Worm (Caenorhabditis elegans) whole organism, L3 larva: ENCODE data around the gene Y116A8C.37.

Source experiments
- aly-2 ChIP-seq: fragments of 150-350 bp; optimal IDR thresholded peaks from 2 replicates; lab custom pipeline; 2014; ENCODE audit warnings: missing biosample characterization, missing genetic modification characterization
- ama-1 ChIP-seq: fragments of 150-350 bp; optimal IDR thresholded peaks from 2 replicates; lab custom pipeline; 2018
- elt-2 ChIP-seq: sonication (generic microtip); optimal IDR thresholded peaks from 2 replicates; lab custom pipeline; 2016; ENCODE audit warnings: missing genetic modification reagents, mild to moderate bottlenecking, missing genetic modification characterization, missing compliant biosample characterization
- elt-3 ChIP-seq, 3 experiments: fragments of 150-350 bp in 1 of 3; sonication (generic microtip) in 2 of 3; optimal IDR thresholded peaks; 2 replicates in 2 of 3; 4 replicates in 1 of 3; lab custom pipeline; 2014 to 2017; ENCODE audit warnings: missing biosample characterization in 3 of 3, missing genetic modification characterization in 3 of 3
- fkh-10 ChIP-seq: sonication (generic microtip); optimal IDR thresholded peaks from 2 replicates; lab custom pipeline; 2017; ENCODE audit warnings: missing biosample characterization, missing genetic modification reagents, missing genetic modification characterization
- fkh-2 ChIP-seq: fragments of 150-350 bp; optimal IDR thresholded peaks from 2 replicates; lab custom pipeline; 2014; ENCODE audit warnings: missing biosample characterization, missing genetic modification reagents, missing genetic modification characterization
- fos-1 ChIP-seq: fragments of 150-350 bp; optimal IDR thresholded peaks from 2 replicates; lab custom pipeline; 2014; ENCODE audit warnings: missing biosample characterization, missing genetic modification characterization
- lin-39 ChIP-seq: fragments of 150-350 bp; optimal IDR thresholded peaks from 2 replicates; lab custom pipeline; 2018; ENCODE audit warnings: missing biosample characterization, missing genetic modification reagents, missing genetic modification characterization
- mdl-1 ChIP-seq: fragments of 150-350 bp; optimal IDR thresholded peaks from 2 replicates; lab custom pipeline; 2014; ENCODE audit warnings: missing biosample characterization, missing genetic modification characterization
- nhr-25 ChIP-seq: sonication (generic microtip); optimal IDR thresholded peaks from 2 replicates; lab custom pipeline; 2017; ENCODE audit warnings: missing biosample characterization, missing genetic modification characterization
- nhr-28 ChIP-seq: fragments of 150-350 bp; optimal IDR thresholded peaks from 2 replicates; lab custom pipeline; 2014; ENCODE audit warnings: missing biosample characterization, missing genetic modification characterization
- skn-1 ChIP-seq: fragments of 150-350 bp; optimal IDR thresholded peaks from 2 replicates; lab custom pipeline; 2014; ENCODE audit warnings: missing biosample characterization, missing genetic modification characterization
- unc-62 ChIP-seq: fragments of 150-350 bp; sonication (generic microtip); optimal IDR thresholded peaks from 4 replicates; lab custom pipeline; 2014; ENCODE audit warnings: missing biosample characterization, missing genetic modification reagents, missing genetic modification characterization
- ztf-11 ChIP-seq: fragments of 150-350 bp; optimal IDR thresholded peaks from 2 replicates; lab custom pipeline; 2014; ENCODE audit warnings: missing biosample characterization, missing genetic modification characterization

DNA sequence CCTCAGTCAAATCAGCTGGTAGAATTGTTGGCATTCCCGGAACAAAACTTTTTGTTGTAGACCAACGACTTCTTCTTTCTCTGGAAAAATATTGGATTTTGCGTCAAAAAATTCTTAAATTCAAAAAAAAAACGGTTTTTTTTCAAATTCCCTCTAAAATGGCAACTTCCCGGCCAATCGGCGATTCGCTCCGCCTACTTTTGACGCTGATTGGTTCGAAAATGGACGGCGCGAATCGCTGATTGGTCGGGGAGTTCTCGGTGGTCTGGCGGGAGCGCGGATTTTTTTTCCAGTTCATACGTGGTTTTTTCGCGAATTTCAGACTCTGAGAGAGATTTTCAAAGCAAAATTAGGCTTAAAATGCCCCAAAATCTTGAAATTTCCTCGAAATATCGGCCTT lies 22.1 kb downstream of the Y116A8C.37 start:
- TF ChIP-seq elt-3 (tag; optimal IDR thresholded peaks at IDR 0.05; lab: Kevin White, UChicago) = no peak
- TF ChIP-seq nhr-25 (tag; lab: Kevin White, UChicago) = no peak
- TF ChIP-seq nhr-28 (tag; lab: Kevin White, UChicago) = no peak
- no peak for TF ChIP-seq fos-1 (tag; lab: Kevin White, UChicago)
- no peak for TF ChIP-seq mdl-1 (tag; lab: Kevin White, UChicago)
- no peak for TF ChIP-seq ztf-11
- no peak for TF ChIP-seq skn-1
- no peak for TF ChIP-seq ama-1 (lab: Kevin White, UChicago)
- TF ChIP-seq unc-62 (GFP tag; lab: Kevin White, UChicago) = no peak
- TF ChIP-seq lin-39 (tag; lab: Kevin White, UChicago) = no peak
- TF ChIP-seq fkh-10 = no peak
- TF ChIP-seq elt-2 = no peak
- no peak for TF ChIP-seq fkh-2 (tag; lab: Kevin White, UChicago)
- TF ChIP-seq aly-2 = no peak
